Worm (Caenorhabditis elegans): ENCODE measurements around the gene C03B1.2.

C03B1.2 gene

DNA sequence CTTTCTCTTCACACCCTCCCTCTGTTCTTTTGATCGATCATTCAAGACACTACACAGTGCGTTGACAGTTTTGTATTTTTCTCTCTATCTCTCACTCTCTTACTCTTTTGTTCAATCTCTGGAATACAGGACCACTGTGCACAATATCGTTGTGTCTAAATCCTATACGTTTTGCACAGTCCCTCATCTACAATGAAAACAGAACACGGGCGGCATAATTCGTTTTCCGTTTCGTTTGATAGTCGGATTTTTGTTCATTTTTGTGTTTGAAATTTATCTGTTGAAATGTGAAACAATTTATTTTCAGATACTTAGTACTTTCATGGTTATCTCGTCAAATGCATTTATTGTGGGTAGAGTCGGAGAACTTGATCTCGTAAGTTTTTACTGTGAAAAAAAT is 28.3 kb upstream of the C03B1.2 start, which contains the start of gene C03B1.7:
Gene C03B1.7, plus strand, starts transcription at position 301 of the 400 bp plus-strand sequence.
- TF ChIP-seq ceh-39 (tag; optimal IDR thresholded peaks at IDR 0.05): no peak
- TF ChIP-seq nhr-2 (tag; optimal IDR thresholded peaks at IDR 0.05): peak; percentile 48

DNA sequence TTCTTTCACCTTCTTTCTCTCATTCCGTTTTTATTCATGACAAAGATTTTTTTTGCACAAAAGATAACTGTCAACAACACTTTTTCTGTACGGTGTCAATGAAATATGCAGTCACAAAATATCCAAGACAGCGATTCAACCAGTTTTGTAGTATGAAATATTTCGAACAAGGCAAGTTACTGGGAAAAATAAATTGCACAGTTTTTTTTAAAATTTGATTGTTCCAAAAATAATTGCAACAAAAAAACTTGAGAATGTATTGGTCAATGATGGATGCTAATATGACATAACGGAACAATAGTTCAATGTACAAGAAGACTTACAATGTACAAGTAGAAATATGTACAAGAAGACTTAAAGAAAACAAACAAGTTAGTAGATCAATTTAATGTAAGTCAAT is 24.0 kb upstream of the C03B1.2 start:
- TF ChIP-seq drap-1 (GFP tag; optimal IDR thresholded peaks at IDR 0.05): no peak
- no peak for TF ChIP-seq sptf-1 (tag; optimal IDR thresholded peaks at IDR 0.05)
- TF ChIP-seq unc-120 (tag; optimal IDR thresholded peaks at IDR 0.05; ENCODE audit: poor library complexity, severe bottlenecking): no peak
- TF ChIP-seq sem-2 (GFP tag; optimal IDR thresholded peaks at IDR 0.05): no peak
- no peak for TF ChIP-seq unc-62 (GFP tag; optimal IDR thresholded peaks at IDR 0.05)
- no peak for TF ChIP-seq nhr-76 (tag; optimal IDR thresholded peaks at IDR 0.05)
- no peak for TF ChIP-seq nhr-237 (tag; optimal IDR thresholded peaks at IDR 0.05)
- no peak for TF ChIP-seq ceh-83 (GFP tag; optimal IDR thresholded peaks at IDR 0.05)
- no peak for TF ChIP-seq nhr-2 (tag; optimal IDR thresholded peaks at IDR 0.05)
- TF ChIP-seq elt-1 (tag; optimal IDR thresholded peaks at IDR 0.05; ENCODE audit: borderline replicate concordance, insufficient read depth): no peak
- TF ChIP-seq ces-1 (GFP tag; optimal IDR thresholded peaks at IDR 0.05): no peak
- no peak for TF ChIP-seq pha-4 (tag; optimal IDR thresholded peaks at IDR 0.05)
- TF ChIP-seq snpc-4 (tag; optimal IDR thresholded peaks at IDR 0.05): no peak
- TF ChIP-seq mep-1 (tag; optimal IDR thresholded peaks at IDR 0.05): no peak
- no peak for TF ChIP-seq M03D4.4 (tag; optimal IDR thresholded peaks at IDR 0.05)
- no peak for TF ChIP-seq bed-3 (GFP tag; optimal IDR thresholded peaks at IDR 0.05)
- TF ChIP-seq flh-1 (GFP tag; optimal IDR thresholded peaks at IDR 0.05): no peak

DNA sequence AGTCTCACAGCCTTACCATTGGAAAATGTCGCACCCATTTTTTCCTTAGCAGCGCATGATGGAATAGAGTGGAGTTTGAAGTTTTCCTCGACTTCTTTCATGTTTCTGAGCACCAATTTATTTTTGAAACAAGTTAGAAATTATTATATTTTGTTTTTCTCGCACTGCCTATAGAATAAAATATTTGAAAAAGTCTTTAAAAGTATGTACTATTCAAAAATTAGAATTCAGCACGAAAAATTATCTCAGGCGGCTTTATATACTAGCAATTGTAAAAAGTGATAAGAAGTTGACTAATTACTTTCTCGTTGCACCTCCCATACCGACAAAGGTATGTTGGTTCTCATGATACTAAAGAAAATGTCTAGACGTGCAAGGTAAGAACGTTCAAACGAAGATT is 22.8 kb upstream of the C03B1.2 start, which contains the start of gene C03B1.9:
Gene C03B1.9, minus strand, starts transcription at position 101 of the 400 bp plus-strand sequence.
- TF ChIP-seq lsy-2 (tag; optimal IDR thresholded peaks at IDR 0.05) (no peak), zip-8 (tag; optimal IDR thresholded peaks at IDR 0.05) (no peak), ceh-83 (GFP tag; optimal IDR thresholded peaks at IDR 0.05) (no peak), snpc-4 (tag; optimal IDR thresholded peaks at IDR 0.05) (no peak), sem-2 (GFP tag; optimal IDR thresholded peaks at IDR 0.05) (no peak), unc-120 (tag; optimal IDR thresholded peaks at IDR 0.05; ENCODE audit: poor library complexity, severe bottlenecking) (no peak)

DNA sequence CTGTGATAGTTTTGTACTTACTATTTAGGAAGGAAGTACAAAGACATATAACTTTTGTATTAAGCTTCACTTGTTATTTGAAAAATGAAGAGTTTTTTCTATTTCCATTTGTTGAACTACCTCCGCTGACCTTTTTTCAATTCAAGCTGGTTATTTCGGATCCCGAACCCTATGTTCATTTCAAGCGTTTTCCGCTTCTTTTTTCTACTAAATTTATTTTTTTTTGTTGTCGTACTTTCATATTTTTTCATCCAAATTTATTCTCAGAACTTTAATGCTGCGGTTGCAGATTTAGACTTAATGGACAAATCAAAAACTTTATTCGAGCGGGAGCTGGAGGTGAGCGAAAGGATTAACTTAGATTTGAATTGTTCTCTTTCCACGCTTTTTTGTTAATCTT is 19.8 kb upstream of the C03B1.2 start, which contains the start of gene C03B1.6:
Gene C03B1.6, plus strand, starts transcription at position 301 of the 400 bp plus-strand sequence.
- TF ChIP-seq sptf-1 (tag; optimal IDR thresholded peaks at IDR 0.05) (no peak), ceh-39 (tag; optimal IDR thresholded peaks at IDR 0.05) (no peak), ztf-11 (tag; optimal IDR thresholded peaks at IDR 0.05) (no peak), ceh-83 (GFP tag; optimal IDR thresholded peaks at IDR 0.05) (no peak), blmp-1 (tag; optimal IDR thresholded peaks at IDR 0.05) (no peak), drap-1 (GFP tag; optimal IDR thresholded peaks at IDR 0.05) (no peak), mep-1 (tag; optimal IDR thresholded peaks at IDR 0.05) (no peak), ceh-43 (GFP tag; optimal IDR thresholded peaks at IDR 0.05) (no peak), zip-8 (tag; optimal IDR thresholded peaks at IDR 0.05) (no peak), nhr-237 (tag; optimal IDR thresholded peaks at IDR 0.05) (no peak), hlh-1 (tag; optimal IDR thresholded peaks at IDR 0.05) (no peak), tbx-8 (GFP tag; optimal IDR thresholded peaks at IDR 0.05) (no peak)

DNA sequence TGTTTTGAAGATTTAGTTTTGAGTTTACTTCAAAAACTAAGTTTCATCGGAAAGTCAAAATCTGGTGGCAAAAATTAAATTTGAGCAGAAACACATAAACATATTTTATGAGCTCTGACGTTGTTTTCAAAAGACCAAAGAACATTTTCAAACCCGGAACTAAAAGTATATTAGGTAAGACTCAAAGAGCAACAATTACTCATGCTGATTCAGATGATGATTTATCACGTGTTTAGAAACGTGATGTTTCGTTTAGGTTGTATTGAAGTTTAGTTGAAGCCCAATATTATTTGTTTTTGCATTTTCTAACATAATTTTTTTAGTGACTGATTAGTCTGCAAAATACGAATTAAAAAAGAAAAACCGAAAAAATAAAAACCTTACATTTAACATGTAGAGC is 16.1 kb upstream of the C03B1.2 start:
- TF ChIP-seq flh-1 (GFP tag; optimal IDR thresholded peaks at IDR 0.05) (no peak), M03D4.4 (tag; optimal IDR thresholded peaks at IDR 0.05) (no peak), elt-1 (tag; optimal IDR thresholded peaks at IDR 0.05; ENCODE audit: borderline replicate concordance, insufficient read depth) (no peak), nhr-76 (tag; optimal IDR thresholded peaks at IDR 0.05) (no peak), ceh-83 (GFP tag; optimal IDR thresholded peaks at IDR 0.05) (no peak), sem-2 (GFP tag; optimal IDR thresholded peaks at IDR 0.05) (no peak), snpc-4 (tag; optimal IDR thresholded peaks at IDR 0.05) (no peak), ces-1 (GFP tag; optimal IDR thresholded peaks at IDR 0.05) (no peak)

DNA sequence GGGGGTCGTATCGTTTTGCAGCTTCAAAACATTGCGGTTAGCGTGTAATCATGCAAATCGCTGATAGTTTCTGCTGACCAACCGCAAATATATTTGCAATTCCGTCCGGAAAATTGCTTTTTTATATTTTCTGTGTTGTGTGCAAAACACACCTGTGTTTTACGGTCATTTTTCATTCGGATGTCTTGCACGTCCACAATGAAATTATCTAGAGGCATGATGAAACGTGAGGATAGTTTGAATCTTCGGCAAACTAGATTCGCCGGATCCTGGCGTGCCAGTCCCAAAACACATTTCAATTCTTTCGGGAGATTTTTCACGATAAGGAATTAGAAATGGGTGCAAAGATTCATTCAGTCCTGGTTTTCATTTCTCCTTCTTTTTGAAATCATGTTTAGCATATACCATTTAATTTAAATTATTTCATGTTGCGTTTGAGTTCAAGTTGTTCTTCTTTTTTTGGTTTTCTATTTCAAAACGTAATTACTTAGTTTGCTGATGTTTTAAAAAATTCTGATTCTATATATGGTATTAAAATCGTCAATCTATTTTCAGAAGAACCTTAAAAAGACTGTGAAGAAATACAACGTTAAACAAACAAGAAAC is 14.7 kb upstream of the C03B1.2 start, which contains the start of gene C03B1.5:
Gene C03B1.5, plus strand, starts transcription at position 556 of the 606 bp plus-strand sequence.
- TF ChIP-seq zip-8 (tag; optimal IDR thresholded peaks at IDR 0.05): no peak
- no peak for TF ChIP-seq lin-32 (GFP tag; optimal IDR thresholded peaks at IDR 0.05)
- no peak for TF ChIP-seq blmp-1 (tag; optimal IDR thresholded peaks at IDR 0.05)
- TF ChIP-seq elt-3 (tag; optimal IDR thresholded peaks at IDR 0.05): no peak
- TF ChIP-seq ces-1 (GFP tag; optimal IDR thresholded peaks at IDR 0.05): no peak
- TF ChIP-seq elt-1 (tag; optimal IDR thresholded peaks at IDR 0.05; ENCODE audit: borderline replicate concordance, insufficient read depth): no peak
- TF ChIP-seq ham-2 (GFP tag; optimal IDR thresholded peaks at IDR 0.05): no peak
- TF ChIP-seq unc-120 (tag; optimal IDR thresholded peaks at IDR 0.05; ENCODE audit: poor library complexity, severe bottlenecking): no peak
- no peak for TF ChIP-seq ceh-83 (GFP tag; optimal IDR thresholded peaks at IDR 0.05)
- TF ChIP-seq pha-4 (tag; optimal IDR thresholded peaks at IDR 0.05): no peak
- no peak for TF ChIP-seq ztf-11 (tag; optimal IDR thresholded peaks at IDR 0.05)
- no peak for TF ChIP-seq nhr-237 (tag; optimal IDR thresholded peaks at IDR 0.05)
